Fruit fly (Drosophila melanogaster): ENCODE data around the gene Rpt4R.

dm6 chr3L:11944752-11945151 lies 3.0 kb downstream of the Rpt4R start, which contains the start of gene CG5883:
- no peak for TF ChIP-seq en (GFP tag; optimal IDR thresholded peaks at IDR 0.05)
- no peak for TF ChIP-seq gsb (GFP tag; IDR thresholded peaks at IDR 0.05)
- no peak for TF ChIP-seq CG33213 (GFP tag; optimal IDR thresholded peaks at IDR 0.05)
- no peak for TF ChIP-seq Bdp1 (GFP tag; optimal IDR thresholded peaks at IDR 0.05)
- no peak for TF ChIP-seq HLH54F (GFP tag; optimal IDR thresholded peaks at IDR 0.05)

Measured in whole organism, embryonic.